Worm (Caenorhabditis elegans): Measurements from ENCODE around the gene C09H10.4.

DNA sequence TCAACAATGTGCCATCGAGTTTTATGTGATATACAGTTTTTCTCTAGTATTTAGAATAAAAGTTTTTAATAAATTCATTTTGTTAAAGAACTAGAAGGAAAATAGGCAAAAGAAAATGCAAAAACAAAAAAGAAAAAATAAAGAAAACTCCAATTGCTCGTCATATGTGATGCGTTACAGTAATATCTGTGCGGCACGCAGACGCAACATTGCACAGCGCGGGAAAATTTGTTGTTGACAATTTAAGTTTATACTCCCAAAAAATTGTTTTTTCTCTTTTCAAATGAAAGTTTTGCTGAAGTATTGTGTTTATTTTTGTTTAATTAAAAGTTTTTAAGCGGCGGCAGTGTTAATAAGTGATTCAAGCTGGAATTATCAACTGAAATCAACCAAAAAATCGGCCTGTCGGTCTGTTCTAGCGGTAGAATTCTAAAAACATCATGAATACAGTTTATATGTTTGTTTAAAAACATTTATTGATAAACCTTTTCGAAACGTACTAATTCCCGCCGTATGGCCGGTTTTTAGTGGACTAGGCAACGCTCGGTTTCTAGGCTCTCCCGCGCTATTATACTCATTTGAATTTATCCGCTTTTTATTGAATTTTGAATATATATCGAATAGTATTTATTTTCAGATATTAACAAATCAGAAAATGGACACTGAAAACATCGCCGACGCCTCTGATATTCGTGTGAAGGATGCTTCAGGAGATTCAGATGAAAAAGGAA is 6.2 kb downstream of the C09H10.4 start, which contains the start of gene nasp-1:
- TF ChIP-seq unc-62 (GFP tag; optimal IDR thresholded peaks at IDR 0.05) = no peak
- no peak for TF ChIP-seq snpc-4 (GFP tag; optimal IDR thresholded peaks at IDR 0.05)
- no peak for TF ChIP-seq snpc-4 (tag; optimal IDR thresholded peaks at IDR 0.05)
- TF ChIP-seq lin-40 (tag; optimal IDR thresholded peaks at IDR 0.05) = no peak
- TF ChIP-seq hlh-12 (tag; optimal IDR thresholded peaks at IDR 0.05) = no peak
